Fruit fly (Drosophila melanogaster): Measurements from ENCODE around the gene CG8679.
A peak's percentile ranks its signal among the peaks of the same experiment; 100 is the strongest.

Gene CG8679

DNA sequence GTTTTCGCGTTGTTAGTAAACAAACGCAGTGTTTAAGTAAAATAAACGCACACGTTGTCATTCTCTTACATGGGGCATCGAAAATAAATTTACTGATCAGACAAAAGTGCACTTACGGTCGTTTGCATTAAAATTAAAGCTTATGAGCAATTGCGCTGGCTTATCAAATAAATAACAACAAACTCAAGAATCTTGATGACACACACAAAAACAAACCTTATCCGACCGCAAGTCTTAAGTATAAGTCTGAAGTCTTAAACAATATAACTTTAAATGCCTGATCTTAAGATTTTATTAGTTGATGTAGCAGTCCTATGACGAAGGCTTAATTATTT is 535 bp upstream of the CG8679 start (continued):
- TF ChIP-seq CG12071 (GFP tag; optimal IDR thresholded peaks at IDR 0.05) (peak; percentile 41), CG7963 (GFP tag; IDR thresholded peaks at IDR 0.05; ENCODE audit: partially characterized antibody) (no peak), CG4854 (GFP tag; optimal IDR thresholded peaks at IDR 0.05) (no peak), CG6272 (GFP tag; IDR thresholded peaks at IDR 0.05) (no peak), CrebB (tag; optimal IDR thresholded peaks at IDR 0.05) (no peak), lmd (GFP tag; IDR thresholded peaks at IDR 0.05) (no peak), CG18476 (GFP tag; optimal IDR thresholded peaks at IDR 0.05) (no peak), btn (GFP tag; optimal IDR thresholded peaks at IDR 0.05) (no peak), Trl (optimal IDR thresholded peaks at IDR 0.05) (no peak), Trl (GFP tag; optimal IDR thresholded peaks at IDR 0.05) (no peak), CG7786 (GFP tag; optimal IDR thresholded peaks at IDR 0.05) (no peak), nmo (GFP tag; optimal IDR thresholded peaks at IDR 0.05) (no peak), GATAe (GFP tag; conservative IDR thresholded peaks at IDR 0.05) (no peak), dmrt11E (tag; optimal IDR thresholded peaks at IDR 0.05) (peak; percentile 9), vnd (GFP tag; IDR thresholded peaks at IDR 0.05; ENCODE audit: partially characterized antibody) (no peak), CG7556 (GFP tag; optimal IDR thresholded peaks at IDR 0.05) (peak; percentile 12), ATbp (GFP tag; optimal IDR thresholded peaks at IDR 0.05) (peak; percentile 27), Sox100B (GFP tag; optimal IDR thresholded peaks at IDR 0.05) (peak; percentile 38), bbx (GFP tag; IDR thresholded peaks at IDR 0.05; ENCODE audit: partially characterized antibody) (no peak), wdn (GFP tag; IDR thresholded peaks at IDR 0.05) (no peak), CG10267 (tag; optimal IDR thresholded peaks at IDR 0.05) (no peak), Dref (GFP tag; IDR thresholded peaks at IDR 0.05) (no peak), CG13296 (GFP tag; optimal IDR thresholded peaks at IDR 0.05) (peak; percentile 64), CG10565 (GFP tag; optimal IDR thresholded peaks at IDR 0.05) (no peak), Bdp1 (GFP tag; optimal IDR thresholded peaks at IDR 0.05) (no peak), CG2120 (GFP tag; optimal IDR thresholded peaks at IDR 0.05) (no peak), Atf3 (GFP tag; optimal IDR thresholded peaks at IDR 0.05) (no peak), CTCF (GFP tag; optimal IDR thresholded peaks at IDR 0.05) (no peak), Pdp1 (GFP tag; optimal IDR thresholded peaks at IDR 0.05) (no peak), chm (GFP tag; IDR thresholded peaks at IDR 0.05) (no peak), Asciz (GFP tag; optimal IDR thresholded peaks at IDR 0.05) (peak; percentile 18), ftz-f1 (GFP tag; optimal IDR thresholded peaks at IDR 0.05) (no peak), CG2678 (tag; optimal IDR thresholded peaks at IDR 0.05) (peak; percentile 26), tap (tag; optimal IDR thresholded peaks at IDR 0.05) (peak; percentile 15), CG6683 (GFP tag; optimal IDR thresholded peaks at IDR 0.05) (no peak), gem (tag; optimal IDR thresholded peaks at IDR 0.05) (no peak), gce (GFP tag; IDR thresholded peaks at IDR 0.05) (no peak), CG4328 (GFP tag; optimal IDR thresholded peaks at IDR 0.05) (peak; percentile 24), zen (tag; optimal IDR thresholded peaks at IDR 0.05) (no peak), peb (GFP tag; IDR thresholded peaks at IDR 0.05) (no peak), CG15479 (GFP tag; optimal IDR thresholded peaks at IDR 0.05) (no peak), sc (optimal IDR thresholded peaks at IDR 0.05) (no peak), sc (GFP tag; optimal IDR thresholded peaks at IDR 0.05) (peak; percentile 33), Sry-β (GFP tag; optimal IDR thresholded peaks at IDR 0.05) (no peak), CG9817 (tag; optimal IDR thresholded peaks at IDR 0.05) (no peak), CG13894 (tag; optimal IDR thresholded peaks at IDR 0.05) (no peak), CG30431 (GFP tag; optimal IDR thresholded peaks at IDR 0.05) (no peak), CG9932 (GFP tag; IDR thresholded peaks at IDR 0.05) (0 out of 2 replicates have a peak, but pooled peaks have one; percentile 1), Adf1 (GFP tag; IDR thresholded peaks at IDR 0.05) (no peak), CG17359 (tag; optimal IDR thresholded peaks at IDR 0.05) (no peak), otp (GFP tag; IDR thresholded peaks at IDR 0.05) (no peak), CG4424 (GFP tag; optimal IDR thresholded peaks at IDR 0.05) (no peak), CG3163 (GFP tag; optimal IDR thresholded peaks at IDR 0.05) (no peak)

All from whole organism, embryonic.